Fruit fly (Drosophila melanogaster): Measurements from ENCODE around the gene Raf.

The Raf gene

dm6 chrX:2300293-2301068 lies 5.2 kb downstream of the Raf start (continued):
- TF ChIP-seq pnt (GFP tag; optimal IDR thresholded peaks at IDR 0.05) (peak; percentile 88), run (tag; optimal IDR thresholded peaks at IDR 0.05) (peak; percentile 92), nerfin-2 (GFP tag; IDR thresholded peaks at IDR 0.05; ENCODE audit: partially characterized antibody) (0 out of 2 replicates have a peak, but pooled peaks have one; percentile 33), Bteb2 (GFP tag; optimal IDR thresholded peaks at IDR 0.05) (peak; percentile 84), CG15011 (GFP tag; optimal IDR thresholded peaks at IDR 0.05) (peak; percentile 86), gfzf (GFP tag; optimal IDR thresholded peaks at IDR 0.05) (peak; percentile 4), Fer2 (tag; optimal IDR thresholded peaks at IDR 0.05) (peak; percentile 75), ssp (GFP tag; IDR thresholded peaks at IDR 0.05) (peak; percentile 90), CG12769 (tag; optimal IDR thresholded peaks at IDR 0.05) (peak; percentile 99), Lim3 (GFP tag; IDR thresholded peaks at IDR 0.05) (peak; percentile 88), lab (GFP tag; optimal IDR thresholded peaks at IDR 0.05) (peak; percentile 96), hb (GFP tag; IDR thresholded peaks at IDR 0.05; ENCODE audit: partially characterized antibody) (no peak), gt (GFP tag; IDR thresholded peaks at IDR 0.05) (peak; percentile 92), ham (GFP tag; IDR thresholded peaks at IDR 0.05) (peak; percentile 82), CG17186 (GFP tag; optimal IDR thresholded peaks at IDR 0.05) (peak; percentile 86), Sin3A (optimal IDR thresholded peaks at IDR 0.05) (no peak), her (GFP tag; optimal IDR thresholded peaks at IDR 0.05) (peak; percentile 85), ab (GFP tag; optimal IDR thresholded peaks at IDR 0.05) (peak; percentile 74), h (optimal IDR thresholded peaks at IDR 0.05) (no peak), repo (GFP tag; optimal IDR thresholded peaks at IDR 0.05) (peak; percentile 71), jumu (GFP tag; optimal IDR thresholded peaks at IDR 0.05) (peak; percentile 90), Dfd (GFP tag; optimal IDR thresholded peaks at IDR 0.05) (no peak), CG3407 (GFP tag; optimal IDR thresholded peaks at IDR 0.05) (peak; percentile 95), NfI (GFP tag; optimal IDR thresholded peaks at IDR 0.05) (peak; percentile 96), HLH3B (GFP tag; IDR thresholded peaks at IDR 0.05) (peak; percentile 97), CG7357 (GFP tag; IDR thresholded peaks at IDR 0.05) (peak; percentile 89), Adf1 (GFP tag; IDR thresholded peaks at IDR 0.05) (peak; percentile 93), nau (GFP tag; optimal IDR thresholded peaks at IDR 0.05) (peak; percentile 94), YL-1 (GFP tag; optimal IDR thresholded peaks at IDR 0.05) (peak; percentile 76), Spps (tag; optimal IDR thresholded peaks at IDR 0.05) (peak; percentile 88), CG10979 (tag; optimal IDR thresholded peaks at IDR 0.05) (peak; percentile 93), en (GFP tag; optimal IDR thresholded peaks at IDR 0.05) (peak; percentile 73), gce (GFP tag; IDR thresholded peaks at IDR 0.05) (peak; percentile 97), CG5180 (GFP tag; optimal IDR thresholded peaks at IDR 0.05) (peak; percentile 87), Hr78 (GFP tag; optimal IDR thresholded peaks at IDR 0.05) (peak in 1 of 2 experiments; percentile 84), seq (GFP tag; IDR thresholded peaks at IDR 0.05) (peak; percentile 98), eyg (GFP tag; optimal IDR thresholded peaks at IDR 0.05) (peak; percentile 87), CG17912 (GFP tag; optimal IDR thresholded peaks at IDR 0.05) (peak; percentile 75), CG2120 (GFP tag; optimal IDR thresholded peaks at IDR 0.05) (peak; percentile 94), CG14050 (GFP tag; IDR thresholded peaks at IDR 0.05) (peak; percentile 98), sob (GFP tag; IDR thresholded peaks at IDR 0.05) (peak; percentile 97), CG5245 (GFP tag; optimal IDR thresholded peaks at IDR 0.05) (peak; percentile 90), p53 (GFP tag; optimal IDR thresholded peaks at IDR 0.05) (peak; percentile 79), ase (GFP tag; IDR thresholded peaks at IDR 0.05) (peak; percentile 97), CG11695 (GFP tag; IDR thresholded peaks at IDR 0.05) (peak; percentile 98), Lhr (GFP tag; optimal IDR thresholded peaks at IDR 0.05) (peak; percentile 89), exex (tag; optimal IDR thresholded peaks at IDR 0.05) (peak; percentile 58), peb (GFP tag; IDR thresholded peaks at IDR 0.05) (peak; percentile 93), NC2α (GFP tag; optimal IDR thresholded peaks at IDR 0.05) (peak; percentile 90)
